Worm (Caenorhabditis elegans) whole organism, mixed stage, embryonic: ENCODE results near the gene fbxa-206.

Source experiments
- lsy-2 ChIP-seq: fragments of 150-350 bp; optimal IDR thresholded peaks from 2 replicates; lab custom pipeline; 2014; ENCODE audit warnings: missing biosample characterization, missing genetic modification characterization
- snpc-4 ChIP-seq: fragments of 150-350 bp; optimal IDR thresholded peaks from 2 replicates; lab custom pipeline; 2014; ENCODE audit warnings: missing biosample characterization, missing genetic modification characterization

DNA sequence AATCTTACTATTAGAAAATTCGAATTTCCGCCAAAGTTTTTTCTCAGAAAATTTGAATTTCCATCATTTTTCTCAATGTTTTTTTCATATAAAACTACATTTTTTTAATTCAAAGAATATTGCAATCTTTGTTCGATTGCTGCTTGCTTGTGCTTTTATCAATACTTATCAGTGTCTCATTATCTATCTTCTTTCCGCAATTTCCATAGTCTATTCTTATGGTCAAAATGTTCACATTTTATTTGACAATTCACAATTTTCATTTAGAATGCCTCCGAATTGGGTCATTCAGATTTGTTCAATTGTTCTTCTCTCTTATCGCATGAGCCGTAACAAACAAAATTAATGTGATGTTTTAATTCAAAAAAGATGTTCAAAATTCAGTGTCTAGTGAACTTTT is 7.0 kb downstream of the fbxa-206 start:
- no peak for TF ChIP-seq snpc-4 (tag; lab: Kevin White, UChicago)
- TF ChIP-seq lsy-2 (tag; lab: Kevin White, UChicago), result no peak
